Worm (Caenorhabditis elegans): ENCODE results near the gene rml-3.

ce11 chrX:6211322-6211820 lies 27.5 kb downstream of the rml-3 start:
- no peak for TF ChIP-seq sox-4 (tag; optimal IDR thresholded peaks at IDR 0.05)
- no peak for TF ChIP-seq Y22D7AL.16 (tag; optimal IDR thresholded peaks at IDR 0.05)
- TF ChIP-seq hlh-30 (tag; optimal IDR thresholded peaks at IDR 0.05; ENCODE audit: insufficient read depth), result no peak
- TF ChIP-seq nhr-11 (tag; optimal IDR thresholded peaks at IDR 0.05), result no peak
- no peak for TF ChIP-seq eyg-1 (tag; optimal IDR thresholded peaks at IDR 0.05)
